Worm (Caenorhabditis elegans): ENCODE results near the gene F36F12.7.

DNA sequence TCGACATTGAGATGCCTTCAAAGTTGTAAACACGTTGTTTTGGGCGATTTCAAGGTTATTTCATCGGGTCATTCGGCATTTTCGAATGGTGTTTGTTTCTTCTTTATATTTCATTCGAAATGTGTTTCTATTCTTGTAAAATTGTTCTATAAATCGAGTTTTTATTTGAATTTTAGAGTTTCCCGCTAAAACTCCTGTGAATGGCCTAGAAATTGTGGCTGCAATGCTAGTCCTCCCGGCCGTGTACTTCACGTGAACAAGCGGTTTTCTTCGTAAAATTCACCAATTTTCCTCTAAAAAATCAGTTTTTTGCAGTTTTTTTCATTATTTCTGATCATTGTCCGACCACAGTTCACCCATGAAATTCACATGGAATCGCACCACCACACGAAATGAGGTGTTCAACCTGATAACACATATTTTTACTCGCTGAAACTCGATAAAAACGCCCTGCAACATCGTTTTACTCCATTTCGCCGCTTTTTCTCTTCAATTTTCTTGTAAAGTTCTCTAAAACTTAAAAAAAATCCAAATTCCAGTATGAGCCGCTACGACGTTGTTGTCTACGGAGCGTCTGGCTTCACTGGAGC lies 28.0 kb downstream of the F36F12.7 start, which contains the start of gene ldp-1:
- TF ChIP-seq ref-1 (GFP tag; conservative IDR thresholded peaks at IDR 0.05): no peak
- 0 out of 2 replicates have a peak, but pooled peaks have one; percentile 3 for TF ChIP-seq T22C8.4 (GFP tag; IDR thresholded peaks at IDR 0.05)
- no peak for TF ChIP-seq tab-1 (GFP tag; IDR thresholded peaks at IDR 0.05)
- TF ChIP-seq med-1 (GFP tag; optimal IDR thresholded peaks at IDR 0.05; ENCODE audit: insufficient read depth): no peak

Measured in whole organism, midembryonic.